In the genomic region with DNA sequence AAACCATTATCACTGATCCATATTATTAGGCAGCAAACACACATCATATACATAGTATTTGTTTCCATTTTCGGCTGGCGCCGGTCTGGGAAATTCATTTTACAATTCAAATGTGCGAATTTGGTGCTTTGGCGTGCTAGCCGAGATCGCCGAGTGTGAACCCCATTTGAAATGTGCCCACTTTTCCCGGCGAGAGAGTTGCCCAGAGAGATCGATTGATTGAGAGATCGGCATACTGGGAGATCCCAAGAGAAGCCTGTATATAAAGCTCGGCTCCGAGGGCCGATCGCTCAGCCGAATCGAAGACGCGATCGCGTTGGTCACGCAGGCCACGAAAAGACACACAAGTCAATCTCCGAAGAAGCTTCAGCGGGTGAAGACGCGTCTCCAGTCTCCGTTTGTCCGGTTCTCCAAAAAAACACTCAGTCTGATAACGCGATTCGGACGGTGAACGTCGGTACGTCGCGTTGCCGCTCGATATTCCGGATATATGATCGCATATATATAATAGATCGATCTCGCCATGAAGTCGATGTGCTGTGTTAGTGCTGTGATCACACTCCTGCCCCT, we compare ENCODE assay signal across 2 fruit fly cellular contexts.
A peak's percentile ranks its signal among the peaks of the same experiment; 100 is the strongest.
TF ChIP-seq lines count a peak whose summit lies in the region.

CG1299 (plus strand) TSS at position 291 of the 570 bp plus-strand sequence.

TF ChIP-seq in whole organism, embryonic, 481 proteins besides CTCF, POLR2A, EP300 and RAD21 (continued from another document):
- TF ChIP-seq nerfin-1 (tag; optimal IDR thresholded peaks at IDR 0.05; lab: Kevin White, UChicago) (no peak), CG3995 (GFP tag; optimal IDR thresholded peaks at IDR 0.05; lab: Kevin White, UChicago) (peak; percentile 28), sens (GFP tag; lab: Kevin White, UChicago) (peak; percentile 4), twi (tag; optimal IDR thresholded peaks at IDR 0.05; lab: Kevin White, UChicago) (no peak), H15 (GFP tag; IDR thresholded peaks at IDR 0.05; lab: Robert Waterston, UW) (no peak), Rfx (GFP tag; IDR thresholded peaks at IDR 0.05; lab: Robert Waterston, UW) (peak; percentile 36; the same call in 1 of the 2 replicates), CG13894 (tag; optimal IDR thresholded peaks at IDR 0.05; lab: Kevin White, UChicago) (peak; percentile 50), Elba2 (GFP tag; optimal IDR thresholded peaks at IDR 0.05; lab: Kevin White, UChicago) (no peak), CG13287 (GFP tag; IDR thresholded peaks at IDR 0.05; lab: Robert Waterston, UW; ENCODE audit: partially characterized antibody) (peak; percentile 12; the same call in 1 of the 2 replicates), CG17802 (tag; optimal IDR thresholded peaks at IDR 0.05; lab: Kevin White, UChicago) (no peak), CG12769 (tag; optimal IDR thresholded peaks at IDR 0.05; lab: Kevin White, UChicago) (peak; percentile 67), slp2 (GFP tag; optimal IDR thresholded peaks at IDR 0.05; lab: Kevin White, UChicago) (no peak), Ssrp (tag; optimal IDR thresholded peaks at IDR 0.05; lab: Kevin White, UChicago) (no peak), Hr51 (GFP tag; optimal IDR thresholded peaks at IDR 0.05; lab: Kevin White, UChicago) (no peak), nmo (GFP tag; optimal IDR thresholded peaks at IDR 0.05; lab: Kevin White, UChicago) (no peak), Deaf1 (tag; optimal IDR thresholded peaks at IDR 0.05; lab: Kevin White, UChicago) (peak; percentile 92), CG13775 (GFP tag; optimal IDR thresholded peaks at IDR 0.05; lab: Kevin White, UChicago) (no peak), Trl (optimal IDR thresholded peaks at IDR 0.05; lab: Kevin White, UChicago) (peak; percentile 18 to 32), Trl (GFP tag; optimal IDR thresholded peaks at IDR 0.05; lab: Kevin White, UChicago) (no peak)

TF ChIP-seq in whole organism, prepupa, 60 proteins besides CTCF, POLR2A, EP300 and RAD21 (continued from another document):
- TF ChIP-seq dsx (GFP tag; optimal IDR thresholded peaks at IDR 0.05; lab: Kevin White, UChicago; ENCODE audit: poor library complexity, severe bottlenecking) (no peak), CG6792 (GFP tag; optimal IDR thresholded peaks at IDR 0.05; lab: Kevin White, UChicago) (no peak), fd59A (GFP tag; optimal IDR thresholded peaks at IDR 0.05; lab: Kevin White, UChicago) (no peak), CG6808 (GFP tag; optimal IDR thresholded peaks at IDR 0.05; lab: Kevin White, UChicago) (no peak), spab (GFP tag; optimal IDR thresholded peaks at IDR 0.05; lab: Kevin White, UChicago) (no peak), CG10631 (GFP tag; optimal IDR thresholded peaks at IDR 0.05; lab: Kevin White, UChicago) (no peak), Gug (GFP tag; IDR thresholded peaks at IDR 0.05; lab: Robert Waterston, UW) (no peak), acj6 (GFP tag; optimal IDR thresholded peaks at IDR 0.05; lab: Kevin White, UChicago) (no peak), CG8632 (GFP tag; optimal IDR thresholded peaks at IDR 0.05; lab: Kevin White, UChicago) (no peak), CG8119 (GFP tag; IDR thresholded peaks at IDR 0.05; lab: Robert Waterston, UW) (no peak), Ets96B (tag; optimal IDR thresholded peaks at IDR 0.05; lab: Kevin White, UChicago) (no peak), Hr38 (GFP tag; optimal IDR thresholded peaks at IDR 0.05; lab: Kevin White, UChicago) (no peak), Ets21C (GFP tag; optimal IDR thresholded peaks at IDR 0.05; lab: Kevin White, UChicago) (no peak), cyc (GFP tag; optimal IDR thresholded peaks at IDR 0.05; lab: Kevin White, UChicago) (no peak), fkh (GFP tag; optimal IDR thresholded peaks at IDR 0.05; lab: Kevin White, UChicago) (no peak), Smox (GFP tag; optimal IDR thresholded peaks at IDR 0.05; lab: Kevin White, UChicago) (no peak), Eip78C (GFP tag; lab: Kevin White, UChicago) (peak; percentile 71), CG4318 (GFP tag; optimal IDR thresholded peaks at IDR 0.05; lab: Kevin White, UChicago) (no peak), Blimp-1 (GFP tag; optimal IDR thresholded peaks at IDR 0.05; lab: Kevin White, UChicago) (no peak), CG6163 (GFP tag; IDR thresholded peaks at IDR 0.05; lab: Robert Waterston, UW) (peak; percentile 35; the same call in 1 of the 3 replicates)
